Worm (Caenorhabditis elegans): ENCODE results near the gene E04F6.6.

Gene E04F6.6

ce11 chrII:7230684-7231083 lies 31.3 kb upstream of the E04F6.6 start:
- no peak for TF ChIP-seq nhr-12 (tag; optimal IDR thresholded peaks at IDR 0.05)
- TF ChIP-seq unc-120 (tag; optimal IDR thresholded peaks at IDR 0.05; ENCODE audit: poor library complexity, severe bottlenecking) = no peak
- TF ChIP-seq flh-1 (GFP tag; optimal IDR thresholded peaks at IDR 0.05) = no peak
- no peak for TF ChIP-seq lsy-2 (tag; optimal IDR thresholded peaks at IDR 0.05)
- no peak for TF ChIP-seq pha-4 (tag; optimal IDR thresholded peaks at IDR 0.05)
- TF ChIP-seq sptf-1 (tag; optimal IDR thresholded peaks at IDR 0.05) = no peak

- TF ChIP-seq flh-1 (GFP tag; optimal IDR thresholded peaks at IDR 0.05) (no peak), hlh-1 (tag; optimal IDR thresholded peaks at IDR 0.05) (no peak), ham-2 (GFP tag; optimal IDR thresholded peaks at IDR 0.05) (no peak), sptf-1 (tag; optimal IDR thresholded peaks at IDR 0.05) (no peak), mls-2 (tag; optimal IDR thresholded peaks at IDR 0.05) (no peak), elt-3 (tag; optimal IDR thresholded peaks at IDR 0.05) (no peak), mab-5 (tag; optimal IDR thresholded peaks at IDR 0.05) (no peak), zip-8 (tag; optimal IDR thresholded peaks at IDR 0.05) (no peak), lsy-2 (tag; optimal IDR thresholded peaks at IDR 0.05) (no peak), nhr-76 (tag; optimal IDR thresholded peaks at IDR 0.05) (no peak), ceh-83 (GFP tag; optimal IDR thresholded peaks at IDR 0.05) (no peak), pha-4 (tag; optimal IDR thresholded peaks at IDR 0.05) (no peak), nhr-12 (tag; optimal IDR thresholded peaks at IDR 0.05) (no peak), ces-1 (GFP tag; optimal IDR thresholded peaks at IDR 0.05) (no peak), M03D4.4 (tag; optimal IDR thresholded peaks at IDR 0.05) (no peak), ceh-43 (GFP tag; optimal IDR thresholded peaks at IDR 0.05) (no peak), nhr-237 (tag; optimal IDR thresholded peaks at IDR 0.05) (no peak), sem-2 (GFP tag; optimal IDR thresholded peaks at IDR 0.05) (no peak), tbx-8 (GFP tag; optimal IDR thresholded peaks at IDR 0.05) (no peak)
Observed at ce11 chrII:7228646-7229200, 29.4 kb upstream of the E04F6.6 start, which contains the start of gene F32A5.4. TSS of gene F32A5.4 (plus strand) at chrII:7229150.

- no peak for TF ChIP-seq lsy-2 (tag; optimal IDR thresholded peaks at IDR 0.05)
- TF ChIP-seq elt-1 (tag; optimal IDR thresholded peaks at IDR 0.05; ENCODE audit: borderline replicate concordance, insufficient read depth) = no peak
- no peak for TF ChIP-seq blmp-1 (tag; optimal IDR thresholded peaks at IDR 0.05)
- TF ChIP-seq nhr-2 (tag; optimal IDR thresholded peaks at IDR 0.05) = no peak
Observed at ce11 chrII:7225864-7226522, 26.6 kb upstream of the E04F6.6 start, which contains the start of gene clh-3. TSS of gene clh-3 (minus strand) at chrII:7225914.

ce11 chrII:7224074-7224473 lies 24.7 kb upstream of the E04F6.6 start:
- TF ChIP-seq sptf-1 (tag; optimal IDR thresholded peaks at IDR 0.05) (no peak), ztf-11 (tag; optimal IDR thresholded peaks at IDR 0.05) (no peak), nhr-12 (tag; optimal IDR thresholded peaks at IDR 0.05) (no peak), elt-3 (tag; optimal IDR thresholded peaks at IDR 0.05) (no peak)

ce11 chrII:7217047-7217446 lies 17.7 kb upstream of the E04F6.6 start, which contains the start of gene E04F6.10:
TSS of gene E04F6.10 (minus strand) at chrII:7217147.
- no peak for TF ChIP-seq unc-39 (tag; optimal IDR thresholded peaks at IDR 0.05)
- no peak for TF ChIP-seq M03D4.4 (tag; optimal IDR thresholded peaks at IDR 0.05)
- no peak for TF ChIP-seq ham-2 (GFP tag; optimal IDR thresholded peaks at IDR 0.05)
- no peak for TF ChIP-seq blmp-1 (tag; optimal IDR thresholded peaks at IDR 0.05)
- TF ChIP-seq ceh-39 (tag; optimal IDR thresholded peaks at IDR 0.05) = no peak
- TF ChIP-seq ceh-83 (GFP tag; optimal IDR thresholded peaks at IDR 0.05) = no peak
- TF ChIP-seq flh-1 (GFP tag; optimal IDR thresholded peaks at IDR 0.05) = no peak
- TF ChIP-seq nhr-76 (tag; optimal IDR thresholded peaks at IDR 0.05) = no peak
- TF ChIP-seq sptf-1 (tag; optimal IDR thresholded peaks at IDR 0.05) = no peak
- TF ChIP-seq ceh-43 (GFP tag; optimal IDR thresholded peaks at IDR 0.05) = no peak
- no peak for TF ChIP-seq nhr-237 (tag; optimal IDR thresholded peaks at IDR 0.05)
- TF ChIP-seq mab-5 (tag; optimal IDR thresholded peaks at IDR 0.05) = no peak
- no peak for TF ChIP-seq lin-32 (GFP tag; optimal IDR thresholded peaks at IDR 0.05)
- no peak for TF ChIP-seq unc-62 (GFP tag; optimal IDR thresholded peaks at IDR 0.05)
- no peak for TF ChIP-seq ces-1 (GFP tag; optimal IDR thresholded peaks at IDR 0.05)
- no peak for TF ChIP-seq unc-120 (tag; optimal IDR thresholded peaks at IDR 0.05; ENCODE audit: poor library complexity, severe bottlenecking)
- TF ChIP-seq hlh-1 (tag; optimal IDR thresholded peaks at IDR 0.05) = no peak
- no peak for TF ChIP-seq snpc-4 (tag; optimal IDR thresholded peaks at IDR 0.05)

Data from whole organism, mixed stage, embryonic.